Fruit fly (Drosophila melanogaster) whole organism, adult: ENCODE measurements around the gene CG12299.

Experiments used
- CG12768 ChIP-seq: fragments of 200-800 bp; sonication (Bioruptor generic); optimal IDR thresholded peaks from 2 replicates; lab custom pipeline; 2017; ENCODE audit warnings: missing biosample characterization, missing genetic modification characterization, mild to moderate bottlenecking, moderate library complexity, missing genetic modification reagents
- CG1620 ChIP-seq: fragments of 200-800 bp; sonication (Bioruptor generic); optimal IDR thresholded peaks from 2 replicates; lab custom pipeline; 2016; ENCODE audit warnings: missing biosample characterization, missing genetic modification characterization
- CG33017 ChIP-seq: fragments of 200-800 bp; sonication (Bioruptor generic); optimal IDR thresholded peaks from 2 replicates; lab custom pipeline; 2018; ENCODE audit warnings: missing biosample characterization, mild to moderate bottlenecking, missing genetic modification characterization, moderate library complexity
- CG5204 ChIP-seq: fragments of 200-800 bp; sonication (Bioruptor generic); optimal IDR thresholded peaks from 2 replicates; lab custom pipeline; 2016; ENCODE audit warnings: missing biosample characterization, missing genetic modification characterization
- CG7045 ChIP-seq: fragments of 200-800 bp; sonication (Bioruptor generic); optimal IDR thresholded peaks from 2 replicates; lab custom pipeline; 2017; ENCODE audit warnings: missing biosample characterization, mild to moderate bottlenecking, missing genetic modification characterization
- Clk ChIP-seq: fragments of 200-800 bp; sonication (Bioruptor generic); optimal IDR thresholded peaks from 2 replicates; lab custom pipeline; 2017; ENCODE audit warnings: missing biosample characterization, missing genetic modification characterization
- Crg-1 ChIP-seq: fragments of 200-800 bp; sonication (Bioruptor generic); optimal IDR thresholded peaks from 2 replicates; lab custom pipeline; 2016; ENCODE audit warnings: missing biosample characterization, missing genetic modification characterization
- tj ChIP-seq: fragments of 200-800 bp; sonication (Bioruptor generic); optimal IDR thresholded peaks from 3 replicates; lab custom pipeline; 2017; ENCODE audit warnings: missing biosample characterization, mild to moderate bottlenecking, missing genetic modification characterization, moderate library complexity
- toe ChIP-seq: fragments of 200-800 bp; sonication (Bioruptor generic); optimal IDR thresholded peaks from 2 replicates; lab custom pipeline; 2016; ENCODE audit warnings: missing biosample characterization, missing genetic modification characterization

DNA sequence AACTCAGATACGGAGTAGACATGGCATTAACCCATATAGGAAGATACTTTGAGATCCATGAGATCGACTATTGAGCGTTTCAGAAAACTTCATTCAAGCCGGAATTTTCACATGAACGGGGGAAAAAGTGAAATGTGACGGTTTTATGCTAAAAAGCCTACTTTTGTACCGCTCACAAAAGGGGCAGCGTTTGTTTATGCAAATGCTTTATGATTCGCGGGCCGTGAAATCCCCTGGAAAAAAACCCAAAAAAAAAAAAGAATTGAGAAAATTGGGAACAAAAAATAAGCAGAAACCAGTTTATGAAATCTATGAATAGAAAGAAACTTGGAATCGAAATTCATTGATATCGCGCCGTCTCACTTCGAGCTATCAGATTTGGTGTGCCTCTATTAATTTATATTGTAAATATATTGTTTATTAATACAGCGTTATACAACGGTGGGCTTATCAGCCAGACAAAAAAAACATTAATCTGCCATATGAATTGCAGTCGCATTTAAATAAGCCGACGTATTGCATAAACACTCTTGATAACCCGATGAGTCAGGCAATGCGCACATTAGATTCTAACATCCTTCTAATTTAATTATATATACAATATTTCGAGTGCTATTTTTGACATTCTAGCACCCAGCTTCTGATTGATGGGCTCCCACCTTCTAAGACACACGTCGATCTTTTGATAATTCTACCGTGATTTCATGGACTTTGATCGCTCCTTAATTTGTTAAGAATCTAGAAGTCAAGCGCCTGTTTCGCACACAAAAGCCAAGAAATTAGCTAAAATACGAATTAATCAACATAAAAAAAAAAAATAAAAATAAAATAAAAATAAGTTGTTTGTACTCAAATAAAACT lies 12.7 kb downstream of the CG12299 start:
- TF ChIP-seq CG12768 = no peak
- TF ChIP-seq tj (GFP tag; lab: Kevin White, UChicago) = no peak
- TF ChIP-seq Crg-1 = no peak
- no peak for TF ChIP-seq CG5204
- no peak for TF ChIP-seq toe (GFP tag; lab: Kevin White, UChicago)
- TF ChIP-seq CG33017 (tag; lab: Kevin White, UChicago) = no peak
- TF ChIP-seq CG1620 (GFP tag; lab: Kevin White, UChicago) = no peak
- TF ChIP-seq Clk (GFP tag; lab: Kevin White, UChicago) = no peak
- no peak for TF ChIP-seq CG7045 (GFP tag; lab: Kevin White, UChicago)
